Worm (Caenorhabditis elegans) whole organism, mixed stage, embryonic: ENCODE results near the gene bath-7.

Source experiments
- ceh-43 ChIP-seq: fragments of 200-800 bp; sonication (Bioruptor generic); optimal IDR thresholded peaks from 2 replicates; lab custom pipeline; 2018; ENCODE audit warnings: mild to moderate bottlenecking, missing genetic modification characterization, moderate library complexity, missing compliant biosample characterization
- ces-1 ChIP-seq: fragments of 150-350 bp; optimal IDR thresholded peaks from 2 replicates; lab custom pipeline; 2014; ENCODE audit warnings: missing biosample characterization, missing genetic modification reagents, missing genetic modification characterization
- cnd-1 ChIP-seq: fragments of 200-800 bp; sonication (Bioruptor generic); optimal IDR thresholded peaks from 2 replicates; lab custom pipeline; 2018; ENCODE audit warnings: mild to moderate bottlenecking, missing genetic modification characterization, missing compliant biosample characterization
- elt-1 ChIP-seq: sonication (generic microtip); optimal IDR thresholded peaks from 2 replicates; lab custom pipeline; 2017; ENCODE audit warnings: missing genetic modification characterization, mild to moderate bottlenecking, missing compliant biosample characterization, antibody characterized with exemption, moderate library complexity, borderline replicate concordance; ENCODE audit not compliant: insufficient read depth
- elt-3 ChIP-seq: fragments of 150-350 bp; optimal IDR thresholded peaks from 2 replicates; lab custom pipeline; 2014; ENCODE audit warnings: missing biosample characterization, missing genetic modification characterization
- nhr-12 ChIP-seq: fragments of 150-350 bp; optimal IDR thresholded peaks from 2 replicates; lab custom pipeline; 2014; ENCODE audit warnings: missing biosample characterization, missing genetic modification characterization
- unc-39 ChIP-seq: fragments of 150-350 bp; optimal IDR thresholded peaks from 2 replicates; lab custom pipeline; 2014; ENCODE audit warnings: missing biosample characterization, missing genetic modification characterization

- no peak for TF ChIP-seq ces-1 (GFP tag; lab: Kevin White, UChicago)
- TF ChIP-seq ceh-43 (GFP tag; lab: Kevin White, UChicago), result no peak
- no peak for TF ChIP-seq unc-39
- no peak for TF ChIP-seq nhr-12 (tag; lab: Kevin White, UChicago)
- TF ChIP-seq elt-1, result no peak
- no peak for TF ChIP-seq cnd-1 (tag; lab: Kevin White, UChicago)
- no peak for TF ChIP-seq elt-3
These were observed 31.8 kb downstream of the bath-7 start, which contains the start of gene math-8 for ce11 chrII:1889071-1889470.
